Fruit fly (Drosophila melanogaster) whole organism, prepupa: ENCODE measurements around the gene sra.
A peak's percentile ranks its signal among the peaks of the same experiment; 100 is the strongest.

Source experiments
- Blimp-1 ChIP-seq: fragments of 200-800 bp; sonication (Bioruptor generic); optimal IDR thresholded peaks from 3 replicates; lab custom pipeline; 2017; ENCODE audit warnings: missing biosample characterization, missing genetic modification characterization, mild to moderate bottlenecking, moderate library complexity, missing genetic modification reagents
- CG10631 ChIP-seq: fragments of 200-800 bp; sonication (Bioruptor generic); optimal IDR thresholded peaks from 2 replicates; lab custom pipeline; 2016; ENCODE audit warnings: missing biosample characterization, missing genetic modification characterization
- CG11294 ChIP-seq: fragments of 200-800 bp; sonication (Bioruptor generic); IDR thresholded peaks from 2 replicates; pipeline ENCODE4 v1.3.6; 2022; ENCODE audit warnings: missing biosample characterization, missing genetic modification characterization
- CG11762 ChIP-seq: fragments of 200-800 bp; sonication (Bioruptor generic); optimal IDR thresholded peaks from 3 replicates; lab custom pipeline; 2016; ENCODE audit warnings: missing biosample characterization, missing genetic modification characterization; ENCODE audit not compliant: insufficient read depth
- CG11902 ChIP-seq: fragments of 200-800 bp; sonication (Bioruptor generic); optimal IDR thresholded peaks from 3 replicates; lab custom pipeline; 2016; ENCODE audit warnings: missing biosample characterization, missing genetic modification characterization
- CG15336 ChIP-seq: fragments of 200-800 bp; sonication (Bioruptor generic); IDR thresholded peaks from 2 replicates; pipeline ENCODE4 v1.3.6; 2022; ENCODE audit warnings: missing biosample characterization, missing genetic modification characterization
- CG1621 ChIP-seq: fragments of 200-800 bp; sonication (Bioruptor generic); optimal IDR thresholded peaks from 3 replicates; lab custom pipeline; 2018; ENCODE audit warnings: missing biosample characterization, mild to moderate bottlenecking, missing genetic modification characterization
- CG16779 ChIP-seq: fragments of 200-800 bp; sonication (Bioruptor generic); optimal IDR thresholded peaks from 3 replicates; lab custom pipeline; 2017; ENCODE audit warnings: missing biosample characterization, mild to moderate bottlenecking, missing genetic modification characterization
- CG3032 ChIP-seq: fragments of 200-800 bp; optimal IDR thresholded peaks from 2 replicates; lab custom pipeline; 2019; ENCODE audit warnings: missing biosample characterization, mild to moderate bottlenecking, missing genetic modification characterization, moderate library complexity
- CG31627 ChIP-seq: fragments of 200-800 bp; sonication (Bioruptor generic); optimal IDR thresholded peaks from 3 replicates; lab custom pipeline; 2016; ENCODE audit warnings: missing biosample characterization, missing genetic modification characterization
- CG32006 ChIP-seq: fragments of 200-800 bp; sonication (Bioruptor generic); optimal IDR thresholded peaks from 3 replicates; lab custom pipeline; 2017; ENCODE audit warnings: missing biosample characterization, mild to moderate bottlenecking, missing genetic modification characterization
- CG34406 ChIP-seq: fragments of 200-800 bp; sonication (Bioruptor generic); optimal IDR thresholded peaks from 3 replicates; lab custom pipeline; 2016; ENCODE audit warnings: missing biosample characterization, missing genetic modification characterization
- CG3919 ChIP-seq: fragments of 200-800 bp; sonication (Bioruptor generic); optimal IDR thresholded peaks from 3 replicates; lab custom pipeline; 2016; ENCODE audit warnings: missing biosample characterization, missing genetic modification characterization
- CG4318 ChIP-seq: fragments of 200-800 bp; sonication (Bioruptor generic); optimal IDR thresholded peaks from 3 replicates; lab custom pipeline; 2017; ENCODE audit warnings: missing biosample characterization, mild to moderate bottlenecking, missing genetic modification characterization
- CG6792 ChIP-seq: fragments of 200-800 bp; sonication (Bioruptor generic); optimal IDR thresholded peaks from 3 replicates; lab custom pipeline; 2016; ENCODE audit warnings: missing biosample characterization, missing genetic modification characterization
- CG6808 ChIP-seq: fragments of 200-800 bp; sonication (Bioruptor generic); optimal IDR thresholded peaks from 3 replicates; lab custom pipeline; 2017; ENCODE audit warnings: missing biosample characterization, missing genetic modification characterization, mild to moderate bottlenecking, moderate library complexity, missing genetic modification reagents
- CG6854 ChIP-seq: fragments of 200-800 bp; sonication (Bioruptor generic); optimal IDR thresholded peaks from 2 replicates; lab custom pipeline; 2017; ENCODE audit warnings: missing biosample characterization, mild to moderate bottlenecking, missing genetic modification characterization
- CG8119 ChIP-seq: fragments of 200-800 bp; sonication (Bioruptor generic); IDR thresholded peaks from 3 replicates; pipeline ENCODE4 v1.3.6; 2022; ENCODE audit warnings: missing biosample characterization, missing genetic modification characterization
- CG8319 ChIP-seq: fragments of 200-800 bp; sonication (Bioruptor generic); optimal IDR thresholded peaks from 3 replicates; lab custom pipeline; 2016; ENCODE audit warnings: missing biosample characterization, missing genetic modification characterization
- CG8632 ChIP-seq: fragments of 200-800 bp; sonication (Bioruptor generic); optimal IDR thresholded peaks from 3 replicates; lab custom pipeline; 2016; ENCODE audit warnings: missing biosample characterization, missing genetic modification characterization
- CG9139 ChIP-seq: fragments of 200-800 bp; sonication (Bioruptor generic); optimal IDR thresholded peaks from 3 replicates; lab custom pipeline; 2017; ENCODE audit warnings: missing biosample characterization, mild to moderate bottlenecking, missing genetic modification characterization
- Eip75B ChIP-seq: fragments of 200-800 bp; sonication (Bioruptor generic); optimal IDR thresholded peaks from 3 replicates; lab custom pipeline; 2016; ENCODE audit warnings: missing biosample characterization, missing genetic modification characterization
- Eip78C ChIP-seq: fragments of 200-800 bp; sonication (Bioruptor generic); peaks from one replicate; lab custom pipeline; 2016; ENCODE audit warnings: missing biosample characterization, missing genetic modification characterization
- Eip93F ChIP-seq: fragments of 200-800 bp; sonication (Bioruptor generic); optimal IDR thresholded peaks from 2 replicates; lab custom pipeline; 2016; ENCODE audit warnings: missing biosample characterization, mild to moderate bottlenecking, missing genetic modification characterization
- Ets21C ChIP-seq: fragments of 200-800 bp; sonication (Bioruptor generic); optimal IDR thresholded peaks from 3 replicates; lab custom pipeline; 2016; ENCODE audit warnings: missing biosample characterization, missing genetic modification characterization
- Ets96B ChIP-seq: fragments of 200-800 bp; optimal IDR thresholded peaks from 2 replicates; lab custom pipeline; 2019; ENCODE audit warnings: missing biosample characterization, mild to moderate bottlenecking, missing genetic modification characterization, moderate library complexity
- Hr38 ChIP-seq: sonication (Bioruptor generic); optimal IDR thresholded peaks from 2 replicates; lab custom pipeline; 2016; ENCODE audit warnings: missing biosample characterization, missing genetic modification characterization
- Hr39 ChIP-seq: fragments of 200-800 bp; sonication (Bioruptor generic); optimal IDR thresholded peaks from 2 replicates; lab custom pipeline; 2016; ENCODE audit warnings: missing biosample characterization, missing genetic modification characterization
- Hr4 ChIP-seq: fragments of 200-800 bp; sonication (Bioruptor generic); optimal IDR thresholded peaks from 3 replicates; lab custom pipeline; 2016; ENCODE audit warnings: missing biosample characterization, missing genetic modification characterization
- Lpt ChIP-seq: fragments of 200-800 bp; sonication (Bioruptor generic); optimal IDR thresholded peaks from 3 replicates; lab custom pipeline; 2016; ENCODE audit warnings: missing biosample characterization, missing genetic modification characterization
- Met ChIP-seq: fragments of 200-800 bp; sonication (Bioruptor generic); optimal IDR thresholded peaks from 3 replicates; lab custom pipeline; 2016; ENCODE audit warnings: missing biosample characterization, missing genetic modification characterization
- OdsH ChIP-seq: fragments of 200-800 bp; sonication (Bioruptor generic); optimal IDR thresholded peaks from 3 replicates; lab custom pipeline; 2016; ENCODE audit warnings: missing biosample characterization, missing genetic modification characterization
- Smox ChIP-seq: fragments of 200-800 bp; sonication (Bioruptor generic); optimal IDR thresholded peaks from 3 replicates; lab custom pipeline; 2016; ENCODE audit warnings: missing biosample characterization, missing genetic modification characterization
- Sox102F ChIP-seq: fragments of 200-800 bp; sonication (Bioruptor generic); optimal IDR thresholded peaks from 2 replicates; lab custom pipeline; 2016; ENCODE audit warnings: missing biosample characterization, mild to moderate bottlenecking, missing genetic modification characterization
- Sox14 ChIP-seq: fragments of 200-800 bp; sonication (Bioruptor generic); optimal IDR thresholded peaks from 3 replicates; lab custom pipeline; 2016; ENCODE audit warnings: missing biosample characterization, missing genetic modification characterization
- achi ChIP-seq: fragments of 200-800 bp; sonication (Bioruptor generic); optimal IDR thresholded peaks from 3 replicates; lab custom pipeline; 2016; ENCODE audit warnings: missing biosample characterization, missing genetic modification characterization
- acj6 ChIP-seq: fragments of 200-800 bp; sonication (Bioruptor generic); optimal IDR thresholded peaks from 3 replicates; lab custom pipeline; 2016; ENCODE audit warnings: missing biosample characterization, missing genetic modification characterization
- cyc ChIP-seq: fragments of 200-800 bp; sonication (Bioruptor generic); optimal IDR thresholded peaks from 3 replicates; lab custom pipeline; 2016; ENCODE audit warnings: missing biosample characterization, missing genetic modification characterization
- dac ChIP-seq: fragments of 200-800 bp; sonication (Bioruptor generic); optimal IDR thresholded peaks from 2 replicates; lab custom pipeline; 2017; ENCODE audit warnings: missing biosample characterization, mild to moderate bottlenecking, missing genetic modification characterization
- dsx ChIP-seq: fragments of 200-800 bp; optimal IDR thresholded peaks from 3 replicates; lab custom pipeline; 2019; ENCODE audit warnings: missing biosample characterization, mild to moderate bottlenecking, missing genetic modification characterization, moderate library complexity; ENCODE audit not compliant: poor library complexity, severe bottlenecking
- eg ChIP-seq: fragments of 200-800 bp; sonication (Bioruptor generic); IDR thresholded peaks from 3 replicates; pipeline ENCODE4 v1.3.6; 2022; ENCODE audit warnings: missing biosample characterization, missing genetic modification characterization
- esn ChIP-seq: fragments of 200-800 bp; sonication (Bioruptor generic); optimal IDR thresholded peaks from 2 replicates; lab custom pipeline; 2016; ENCODE audit warnings: missing biosample characterization, mild to moderate bottlenecking, missing genetic modification characterization, moderate library complexity
- fd59A ChIP-seq: fragments of 200-800 bp; sonication (Bioruptor generic); optimal IDR thresholded peaks from 2 replicates; lab custom pipeline; 2017; ENCODE audit warnings: missing biosample characterization, mild to moderate bottlenecking, missing genetic modification characterization, missing genetic modification reagents
- fd85E ChIP-seq: fragments of 200-800 bp; sonication (Bioruptor generic); optimal IDR thresholded peaks from 3 replicates; lab custom pipeline; 2016; ENCODE audit warnings: missing biosample characterization, missing genetic modification characterization
- fkh ChIP-seq: fragments of 200-800 bp; sonication (Bioruptor generic); optimal IDR thresholded peaks from 3 replicates; lab custom pipeline; 2017; ENCODE audit warnings: missing biosample characterization, mild to moderate bottlenecking, missing genetic modification characterization, moderate library complexity
- lz ChIP-seq: fragments of 200-800 bp; sonication (Bioruptor generic); optimal IDR thresholded peaks from 3 replicates; lab custom pipeline; 2016; ENCODE audit warnings: missing biosample characterization, missing genetic modification characterization
- net ChIP-seq: fragments of 200-800 bp; sonication (Bioruptor generic); optimal IDR thresholded peaks from 3 replicates; lab custom pipeline; 2016; ENCODE audit warnings: missing biosample characterization, missing genetic modification characterization
- spab ChIP-seq: fragments of 200-800 bp; sonication (Bioruptor generic); optimal IDR thresholded peaks from 2 replicates; lab custom pipeline; 2017; ENCODE audit warnings: missing biosample characterization, mild to moderate bottlenecking, missing genetic modification characterization, missing genetic modification reagents
- svp ChIP-seq: fragments of 200-800 bp; sonication (Bioruptor generic); peaks from one replicate; lab custom pipeline; 2016; ENCODE audit warnings: missing biosample characterization, missing genetic modification characterization
- topi ChIP-seq: fragments of 200-800 bp; sonication (Bioruptor generic); optimal IDR thresholded peaks from 3 replicates; lab custom pipeline; 2016; ENCODE audit warnings: missing biosample characterization, missing genetic modification characterization
- vri ChIP-seq: fragments of 200-800 bp; sonication (Bioruptor generic); optimal IDR thresholded peaks from 3 replicates; lab custom pipeline; 2016; ENCODE audit warnings: missing biosample characterization, mild to moderate bottlenecking, missing genetic modification characterization

sra gene

DNA sequence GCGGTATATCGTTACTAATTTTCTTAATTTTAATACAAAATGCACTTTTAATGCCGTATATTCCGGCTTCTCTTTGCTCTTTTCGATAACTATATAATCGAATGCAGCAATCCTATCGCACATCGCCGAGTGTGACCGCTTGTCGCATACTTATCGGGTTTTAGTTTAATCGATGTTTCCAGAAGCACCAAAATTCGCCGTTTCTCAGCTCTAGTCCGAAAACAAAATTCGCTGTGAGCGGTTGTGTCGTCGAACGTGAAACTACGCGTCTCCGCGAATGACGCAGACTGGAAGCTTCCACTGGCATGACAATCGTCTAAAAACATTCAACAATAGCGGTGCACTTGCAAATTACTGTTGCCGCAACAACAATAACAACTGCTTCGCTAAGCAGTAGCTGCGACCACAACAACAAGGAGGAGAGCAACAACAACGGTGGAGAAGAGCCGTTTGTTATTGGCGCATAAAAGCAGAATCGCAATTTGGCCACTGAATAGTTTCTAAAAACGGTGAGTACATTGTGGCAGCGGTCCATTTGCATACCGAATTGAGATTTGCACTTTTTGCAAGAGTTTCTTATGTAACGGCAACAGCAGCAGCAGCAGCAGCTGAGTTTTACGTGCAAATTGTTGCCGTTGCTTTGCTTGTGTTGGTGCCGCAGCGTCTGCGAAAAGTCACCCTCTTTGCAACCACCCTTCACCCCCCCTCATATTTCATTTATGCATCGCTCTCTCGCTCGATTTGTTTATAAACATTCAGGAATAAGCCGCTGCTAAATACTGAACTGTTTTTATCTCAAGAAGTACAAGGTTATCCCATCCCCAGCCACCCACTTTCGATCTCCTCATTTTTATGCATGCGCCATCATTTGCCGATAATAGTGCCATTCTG, at the start of gene sra:
sra (plus strand) TSS at position 209 of the 891 bp plus-strand sequence.
- TF ChIP-seq CG10631 (GFP tag; lab: Kevin White, UChicago) (no peak), fd59A (GFP tag; lab: Kevin White, UChicago) (no peak), achi (GFP tag; lab: Kevin White, UChicago) (no peak), topi (GFP tag; lab: Kevin White, UChicago) (no peak), fkh (GFP tag; lab: Kevin White, UChicago) (no peak), Sox102F (GFP tag; lab: Kevin White, UChicago) (no peak), Ets96B (tag; lab: Kevin White, UChicago) (no peak), net (GFP tag; lab: Kevin White, UChicago) (no peak), CG8632 (no peak), CG31627 (GFP tag; lab: Kevin White, UChicago) (no peak), CG32006 (GFP tag; lab: Kevin White, UChicago) (no peak), Met (GFP tag; lab: Kevin White, UChicago) (no peak), Hr4 (GFP tag; lab: Kevin White, UChicago) (no peak), CG1621 (tag; lab: Kevin White, UChicago) (peak; percentile 88), vri (GFP tag; lab: Kevin White, UChicago) (peak; percentile 57), eg (GFP tag; lab: Robert Waterston, UW) (no peak), Eip93F (GFP tag; lab: Kevin White, UChicago) (no peak), dac (GFP tag; lab: Kevin White, UChicago) (no peak), Hr38 (no peak), Hr39 (GFP tag; lab: Kevin White, UChicago) (no peak), CG6792 (GFP tag; lab: Kevin White, UChicago) (no peak), CG6808 (GFP tag; lab: Kevin White, UChicago) (no peak), dsx (peak; percentile 32), CG4318 (GFP tag; lab: Kevin White, UChicago) (no peak), svp (GFP tag; lab: Kevin White, UChicago) (no peak), lz (no peak), CG8119 (GFP tag; lab: Robert Waterston, UW) (no peak), CG8319 (no peak), esn (GFP tag; lab: Kevin White, UChicago) (peak; percentile 45), spab (GFP tag; lab: Kevin White, UChicago) (no peak), OdsH (GFP tag; lab: Kevin White, UChicago) (no peak), Eip78C (GFP tag; lab: Kevin White, UChicago) (no peak), Eip75B (GFP tag; lab: Kevin White, UChicago) (peak; percentile 10), acj6 (GFP tag; lab: Kevin White, UChicago) (no peak), CG11762 (no peak), CG15336 (no peak), Blimp-1 (GFP tag; lab: Kevin White, UChicago) (no peak), cyc (GFP tag; lab: Kevin White, UChicago) (peak; percentile 11), fd85E (GFP tag; lab: Kevin White, UChicago) (no peak), Lpt (no peak), CG3919 (GFP tag; lab: Kevin White, UChicago) (no peak), CG11902 (GFP tag; lab: Kevin White, UChicago) (no peak), Smox (GFP tag; lab: Kevin White, UChicago) (no peak), CG6854 (GFP tag; lab: Kevin White, UChicago) (peak; percentile 27), CG34406 (GFP tag; lab: Kevin White, UChicago) (no peak), Ets21C (GFP tag; lab: Kevin White, UChicago) (no peak), CG16779 (tag; lab: Kevin White, UChicago) (no peak), CG3032 (tag; lab: Kevin White, UChicago) (no peak), Sox14 (peak; percentile 18), CG9139 (GFP tag; lab: Kevin White, UChicago) (no peak), CG11294 (GFP tag; lab: Robert Waterston, UW) (no peak)
